Worm (Caenorhabditis elegans): Measurements from ENCODE around the gene srz-101.

- no peak for TF ChIP-seq unc-62 (GFP tag; optimal IDR thresholded peaks at IDR 0.05)
- no peak for TF ChIP-seq pha-4 (tag; optimal IDR thresholded peaks at IDR 0.05)
- TF ChIP-seq Y95B8A.8 (GFP tag; IDR thresholded peaks at IDR 0.05) = no peak
- TF ChIP-seq lag-1 (GFP tag; IDR thresholded peaks at IDR 0.05) = no peak
- no peak for TF ChIP-seq gei-17 (GFP tag; optimal IDR thresholded peaks at IDR 0.05)
- TF ChIP-seq tbp1 (GFP tag; optimal IDR thresholded peaks at IDR 0.05) = no peak
- no peak for TF ChIP-seq let-526 (GFP tag; IDR thresholded peaks at IDR 0.05)
- TF ChIP-seq atf-7 (tag; optimal IDR thresholded peaks at IDR 0.05) = no peak
- TF ChIP-seq nhr-27 (tag; optimal IDR thresholded peaks at IDR 0.05) = no peak
- TF ChIP-seq nhr-179 (tag; optimal IDR thresholded peaks at IDR 0.05) = no peak
- TF ChIP-seq ceh-100 (GFP tag; IDR thresholded peaks at IDR 0.05) = no peak
- TF ChIP-seq hrde-1 (tag; optimal IDR thresholded peaks at IDR 0.05; ENCODE audit: borderline replicate concordance) = no peak
Observed at ce11 chrV:16694538-16694937, at the start of gene srz-101.
